Worm (Caenorhabditis elegans): Measurements from ENCODE around the gene C05C9.2.

The C05C9.2 gene

DNA sequence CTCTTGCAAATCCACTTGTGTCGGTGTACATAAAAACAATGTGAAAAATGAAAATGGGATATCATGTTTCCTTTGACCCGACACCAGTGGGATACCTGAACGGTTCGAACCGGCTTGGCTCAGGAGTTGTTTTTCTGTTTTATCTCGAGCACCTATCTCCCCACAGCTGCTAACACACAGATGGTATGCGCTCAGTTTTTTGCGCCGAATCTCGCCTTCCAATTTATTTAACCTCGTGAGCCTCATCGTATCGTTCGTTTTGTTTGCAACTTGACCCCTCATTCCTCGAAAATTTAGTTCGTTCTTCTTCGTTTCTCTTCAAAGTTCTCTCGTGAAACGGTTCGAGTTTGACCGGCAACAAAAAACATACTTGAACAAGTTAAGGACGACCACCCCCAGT is 7.7 kb downstream of the C05C9.2 start, which contains the start of gene C05C9.1:
TSS of gene C05C9.1 (plus strand) at position 301 of the 400 bp plus-strand sequence.
- no peak for TF ChIP-seq skn-1 (tag; optimal IDR thresholded peaks at IDR 0.05)
- TF ChIP-seq Y55F3AM.14 (GFP tag; optimal IDR thresholded peaks at IDR 0.05) = no peak
- TF ChIP-seq ceh-16 (tag; optimal IDR thresholded peaks at IDR 0.05) = no peak
- TF ChIP-seq unc-62 (GFP tag; optimal IDR thresholded peaks at IDR 0.05) = no peak

ce11 chrX:11162778-11163584 is 10.1 kb downstream of the C05C9.2 start:
- no peak for TF ChIP-seq egl-27 (tag; optimal IDR thresholded peaks at IDR 0.05)
- TF ChIP-seq sem-4 (tag; optimal IDR thresholded peaks at IDR 0.05) = no peak
- TF ChIP-seq sma-9 (GFP tag; optimal IDR thresholded peaks at IDR 0.05) = no peak
- TF ChIP-seq sma-9 (tag; optimal IDR thresholded peaks at IDR 0.05) = no peak
- no peak for TF ChIP-seq unc-62 (GFP tag; optimal IDR thresholded peaks at IDR 0.05)
- TF ChIP-seq sma-3 (GFP tag; optimal IDR thresholded peaks at IDR 0.05) = no peak
- no peak for TF ChIP-seq ztf-1 (GFP tag; conservative IDR thresholded peaks at IDR 0.05)
- TF ChIP-seq ceh-16 (tag; optimal IDR thresholded peaks at IDR 0.05) = no peak
- no peak for TF ChIP-seq mdl-1 (tag; optimal IDR thresholded peaks at IDR 0.05)
- TF ChIP-seq lsy-2 (tag; optimal IDR thresholded peaks at IDR 0.05) = no peak
- no peak for TF ChIP-seq skn-1 (tag; optimal IDR thresholded peaks at IDR 0.05)
- TF ChIP-seq ama-1 (optimal IDR thresholded peaks at IDR 0.05) = no peak
- TF ChIP-seq elt-1 (tag; optimal IDR thresholded peaks at IDR 0.05) = no peak
- TF ChIP-seq blmp-1 (tag; optimal IDR thresholded peaks at IDR 0.05; ENCODE audit: insufficient read depth) = no peak
- TF ChIP-seq zag-1 (tag; optimal IDR thresholded peaks at IDR 0.05) = no peak
- TF ChIP-seq ztf-11 (tag; optimal IDR thresholded peaks at IDR 0.05) = no peak
- TF ChIP-seq unc-39 (tag; optimal IDR thresholded peaks at IDR 0.05) = no peak
- TF ChIP-seq nhr-21 (tag; optimal IDR thresholded peaks at IDR 0.05) = no peak

DNA sequence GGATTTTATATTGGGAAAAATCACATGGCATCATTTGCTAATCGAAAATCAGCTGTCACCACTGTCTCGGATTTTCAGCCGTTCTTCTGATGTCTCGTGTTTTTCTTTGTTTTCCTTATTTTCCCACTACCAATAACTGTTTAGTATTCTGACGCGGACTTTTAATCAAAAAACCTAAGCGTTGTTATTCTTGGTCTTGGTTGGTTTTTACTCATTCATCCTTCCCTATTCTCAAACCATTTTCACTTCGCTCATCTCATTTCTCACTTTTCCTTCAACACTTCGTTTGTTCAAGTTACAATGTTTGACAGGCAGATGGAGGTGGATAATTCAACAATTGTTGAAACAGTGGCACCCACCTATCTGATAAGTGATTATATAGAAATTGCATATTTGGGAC is 25.7 kb downstream of the C05C9.2 start, which contains the start of gene gnrr-6:
TSS of gene gnrr-6 (plus strand) at position 301 of the 400 bp plus-strand sequence.
- TF ChIP-seq nhr-25 (tag; optimal IDR thresholded peaks at IDR 0.05) (no peak), mbf-1 (tag; optimal IDR thresholded peaks at IDR 0.05) (no peak), ztf-4 (tag; optimal IDR thresholded peaks at IDR 0.05) (no peak), ZK546.5 (tag; optimal IDR thresholded peaks at IDR 0.05) (no peak), peb-1 (tag; optimal IDR thresholded peaks at IDR 0.05) (no peak), C34F6.9 (tag; optimal IDR thresholded peaks at IDR 0.05) (no peak), mdl-1 (tag; optimal IDR thresholded peaks at IDR 0.05) (no peak), nhr-77 (tag; optimal IDR thresholded peaks at IDR 0.05) (no peak)

- no peak for TF ChIP-seq dmd-4 (tag; optimal IDR thresholded peaks at IDR 0.05)
Observed at ce11 chrX:11185498-11185897, 32.6 kb downstream of the C05C9.2 start, which contains the start of gene gnrr-7. Gene gnrr-7 (plus strand): TSS chrX:11185798.

DNA sequence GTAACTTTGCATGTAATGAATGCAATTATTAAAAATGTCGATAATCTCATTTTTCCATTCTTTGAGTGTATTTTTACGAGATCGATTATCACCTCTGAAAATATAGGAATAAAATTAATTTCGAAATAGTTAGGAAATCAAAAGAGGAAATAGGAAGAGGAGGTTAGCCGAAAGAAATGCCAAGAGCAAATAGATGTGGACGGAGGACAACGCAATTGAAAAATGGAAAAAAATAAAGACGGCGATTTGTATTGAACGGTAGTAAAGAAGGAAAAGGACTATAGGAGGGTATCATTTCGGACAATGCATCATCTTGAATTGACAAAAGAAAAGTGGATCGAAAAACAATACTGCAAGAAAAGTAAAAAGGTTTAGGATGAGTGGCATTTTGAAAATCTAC is 36.6 kb downstream of the C05C9.2 start, which contains the start of gene F13D2.1:
TSS of gene F13D2.1 (minus strand) at position 101 of the 400 bp plus-strand sequence.
- TF ChIP-seq lsy-2 (tag; optimal IDR thresholded peaks at IDR 0.05) (no peak), crh-2 (tag; optimal IDR thresholded peaks at IDR 0.05) (no peak), sma-9 (GFP tag; optimal IDR thresholded peaks at IDR 0.05) (no peak), sma-9 (tag; optimal IDR thresholded peaks at IDR 0.05) (no peak), nhr-11 (tag; optimal IDR thresholded peaks at IDR 0.05) (no peak), ztf-11 (tag; optimal IDR thresholded peaks at IDR 0.05) (no peak), nhr-12 (tag; optimal IDR thresholded peaks at IDR 0.05) (no peak), lin-11 (tag; optimal IDR thresholded peaks at IDR 0.05) (no peak), nhr-10 (tag; optimal IDR thresholded peaks at IDR 0.05) (no peak), mab-5 (tag; optimal IDR thresholded peaks at IDR 0.05) (no peak), ZK546.5 (tag; optimal IDR thresholded peaks at IDR 0.05) (no peak), F13H6.1 (tag; optimal IDR thresholded peaks at IDR 0.05) (no peak), dmd-4 (tag; optimal IDR thresholded peaks at IDR 0.05) (no peak), ceh-16 (tag; optimal IDR thresholded peaks at IDR 0.05) (no peak), alr-1 (tag; optimal IDR thresholded peaks at IDR 0.05) (no peak), blmp-1 (tag; optimal IDR thresholded peaks at IDR 0.05; ENCODE audit: insufficient read depth) (no peak), egl-27 (tag; optimal IDR thresholded peaks at IDR 0.05) (no peak), mbf-1 (tag; optimal IDR thresholded peaks at IDR 0.05) (no peak), nhr-129 (tag; optimal IDR thresholded peaks at IDR 0.05) (no peak), nhr-25 (tag; optimal IDR thresholded peaks at IDR 0.05) (no peak)
